3 fruit fly cellular contexts compared by ENCODE assay signal in the genomic region with DNA sequence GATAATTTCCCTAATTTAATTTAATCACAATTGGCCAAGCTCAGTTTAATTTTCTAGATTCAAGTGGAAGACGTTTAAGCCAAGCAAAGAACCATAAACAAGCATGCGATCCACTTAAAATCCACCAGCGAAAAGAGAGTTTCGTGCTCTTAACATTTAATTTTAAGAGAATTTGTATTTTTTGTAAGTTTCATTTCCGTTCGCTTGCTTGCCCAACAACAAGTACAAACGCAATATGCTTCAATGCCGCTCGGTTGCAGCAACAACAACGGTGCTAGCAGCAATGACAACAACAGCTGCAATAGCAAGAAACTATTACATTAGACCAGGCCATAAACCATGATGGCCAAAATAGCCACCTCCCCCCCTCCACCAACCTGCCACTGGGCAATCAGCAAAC.
TF ChIP-seq lines count a peak whose summit lies in the region.

No protein-coding gene starts in this region.

- no peak for TF ChIP-seq CTCF in whole organism, embryonic (GFP tag; optimal IDR thresholded peaks at IDR 0.05; lab: Kevin White, UChicago)

TF ChIP-seq in whole organism, embryonic, 481 proteins besides CTCF, POLR2A, EP300 and RAD21 (continues in another document):
- TF ChIP-seq sc (optimal IDR thresholded peaks at IDR 0.05; lab: Kevin White, UChicago) (no peak), sc (GFP tag; optimal IDR thresholded peaks at IDR 0.05; lab: Kevin White, UChicago) (no peak), Atf6 (GFP tag; IDR thresholded peaks at IDR 0.05; lab: Robert Waterston, UW) (no peak), CG43689 (GFP tag; IDR thresholded peaks at IDR 0.05; lab: Robert Waterston, UW) (no peak), CG31388 (GFP tag; optimal IDR thresholded peaks at IDR 0.05; lab: Kevin White, UChicago) (no peak), ranshi (GFP tag; IDR thresholded peaks at IDR 0.05; lab: Robert Waterston, UW) (no peak), CG17829 (tag; optimal IDR thresholded peaks at IDR 0.05; lab: Kevin White, UChicago) (no peak), stc (GFP tag; IDR thresholded peaks at IDR 0.05; lab: Robert Waterston, UW) (no peak; the same call in 1 of the 2 replicates), sim (GFP tag; IDR thresholded peaks at IDR 0.05; lab: Robert Waterston, UW) (no peak), CG33213 (GFP tag; optimal IDR thresholded peaks at IDR 0.05; lab: Kevin White, UChicago) (no peak), phol (tag; optimal IDR thresholded peaks at IDR 0.05; lab: Kevin White, UChicago) (no peak), sna (GFP tag; IDR thresholded peaks at IDR 0.05; lab: Robert Waterston, UW; ENCODE audit: partially characterized antibody) (0 out of 2 replicates have a peak, but pooled peaks have one; percentile 16), Hr78 (GFP tag; optimal IDR thresholded peaks at IDR 0.05; lab: Kevin White, UChicago) (peak in 1 of 2 experiments; percentile 49), Antp (GFP tag; optimal IDR thresholded peaks at IDR 0.05; lab: Kevin White, UChicago) (no peak), onecut (GFP tag; IDR thresholded peaks at IDR 0.05; lab: Robert Waterston, UW) (no peak), E2f2 (GFP tag; IDR thresholded peaks at IDR 0.05; lab: Robert Waterston, UW) (peak; percentile 32; the same call in 1 of the 2 replicates), CG5180 (GFP tag; optimal IDR thresholded peaks at IDR 0.05; lab: Kevin White, UChicago) (peak; percentile 79), CG17802 (tag; optimal IDR thresholded peaks at IDR 0.05; lab: Kevin White, UChicago) (no peak), wdn (GFP tag; IDR thresholded peaks at IDR 0.05; lab: Robert Waterston, UW) (0 out of 2 replicates have a peak, but pooled peaks have one; percentile 18), MTF-1 (GFP tag; optimal IDR thresholded peaks at IDR 0.05; lab: Kevin White, UChicago; ENCODE audit: borderline replicate concordance) (no peak), odd (GFP tag; optimal IDR thresholded peaks at IDR 0.05; lab: Kevin White, UChicago) (peak; percentile 7), CG34224 (GFP tag; IDR thresholded peaks at IDR 0.05; lab: Robert Waterston, UW; ENCODE audit: partially characterized antibody) (peak; percentile 18; the same call in 1 of the 3 replicates), CG3163 (GFP tag; optimal IDR thresholded peaks at IDR 0.05; lab: Kevin White, UChicago) (peak; percentile 96), CG8944 (GFP tag; optimal IDR thresholded peaks at IDR 0.05; lab: Kevin White, UChicago) (no peak), so (GFP tag; IDR thresholded peaks at IDR 0.05; lab: Robert Waterston, UW) (peak; percentile 45; the same call in 1 of the 3 replicates), Ets97D (GFP tag; optimal IDR thresholded peaks at IDR 0.05; lab: Kevin White, UChicago) (peak; percentile 35), nom (GFP tag; optimal IDR thresholded peaks at IDR 0.05; lab: Kevin White, UChicago) (peak; percentile 39)

TF ChIP-seq in whole organism, prepupa, 60 proteins besides CTCF, POLR2A, EP300 and RAD21:
- TF ChIP-seq CG6163 (GFP tag; IDR thresholded peaks at IDR 0.05; lab: Robert Waterston, UW) (peak; percentile 29; the same call in 1 of the 3 replicates), spab (GFP tag; optimal IDR thresholded peaks at IDR 0.05; lab: Kevin White, UChicago) (no peak), CG15336 (GFP tag; IDR thresholded peaks at IDR 0.05; lab: Robert Waterston, UW) (peak; percentile 35; the same call in 1 of the 2 replicates), CG8119 (GFP tag; IDR thresholded peaks at IDR 0.05; lab: Robert Waterston, UW) (0 out of 3 replicates have a peak, but pooled peaks have one; percentile 30), CG6854 (GFP tag; optimal IDR thresholded peaks at IDR 0.05; lab: Kevin White, UChicago) (peak; percentile 49), CG10669 (GFP tag; optimal IDR thresholded peaks at IDR 0.05; lab: Kevin White, UChicago) (no peak)

TF ChIP-seq in whole organism, pupa, 21 proteins besides CTCF, POLR2A, EP300 and RAD21:
- no peak for TF ChIP-seq CG15710 (tag; optimal IDR thresholded peaks at IDR 0.05; lab: Kevin White, UChicago)
- TF ChIP-seq D1 (tag; optimal IDR thresholded peaks at IDR 0.05; lab: Kevin White, UChicago), result no peak
- TF ChIP-seq Ets98B (GFP tag; IDR thresholded peaks at IDR 0.05; lab: Robert Waterston, UW), result no peak; the same call in 1 of the 2 replicates
- TF ChIP-seq EcR (GFP tag; optimal IDR thresholded peaks at IDR 0.05; lab: Kevin White, UChicago), result no peak
- TF ChIP-seq CG12605 (GFP tag; IDR thresholded peaks at IDR 0.05; lab: Robert Waterston, UW), result 0 out of 2 replicates have a peak, but pooled peaks have one; percentile 33
- no peak for TF ChIP-seq CG8159 (tag; optimal IDR thresholded peaks at IDR 0.05; lab: Kevin White, UChicago)
- TF ChIP-seq fd96Ca (GFP tag; IDR thresholded peaks at IDR 0.05; lab: Robert Waterston, UW), result no peak
- no peak for TF ChIP-seq Pif1B (GFP tag; optimal IDR thresholded peaks at IDR 0.05; lab: Kevin White, UChicago)
- no peak for TF ChIP-seq CG8301 (tag; optimal IDR thresholded peaks at IDR 0.05; lab: Kevin White, UChicago)
